Worm (Caenorhabditis elegans) whole organism, early embryonic: ENCODE data around the gene str-155.

Experiments used
- aly-1 ChIP-seq: sonication (generic microtip); optimal IDR thresholded peaks from 2 replicates; lab custom pipeline; 2016; ENCODE audit warnings: missing genetic modification characterization, missing compliant biosample characterization
- ama-1 ChIP-seq: fragments of 150-350 bp; optimal IDR thresholded peaks from 2 replicates; lab custom pipeline; 2014
- ceh-13 ChIP-seq: fragments of 200-800 bp; sonication (Bioruptor generic); optimal IDR thresholded peaks from 2 replicates; lab custom pipeline; 2018; ENCODE audit warnings: mild to moderate bottlenecking, missing genetic modification characterization, missing compliant biosample characterization
- ceh-36 ChIP-seq: sonication (generic microtip); optimal IDR thresholded peaks from 2 replicates; lab custom pipeline; 2016; ENCODE audit warnings: missing genetic modification characterization, inconsistent platforms, missing compliant biosample characterization
- flt-1 ChIP-seq: fragments of 200-800 bp; sonication (Bioruptor generic); IDR thresholded peaks from 2 replicates; pipeline ENCODE4 v1.3.6; 2022; ENCODE audit warnings: missing genetic modification characterization, missing compliant biosample characterization
- hmg-4 ChIP-seq: fragments of 200-800 bp; sonication (Bioruptor generic); optimal IDR thresholded peaks from 2 replicates; lab custom pipeline; 2018; ENCODE audit warnings: mild to moderate bottlenecking, missing genetic modification characterization, missing compliant biosample characterization
- sea-1 ChIP-seq: fragments of 200-800 bp; sonication (Bioruptor generic); conservative IDR thresholded peaks from 2 replicates; pipeline ENCODE4 v1.3.6; 2022; ENCODE audit warnings: missing genetic modification characterization, missing compliant biosample characterization
- tbx-11 ChIP-seq: fragments of 200-800 bp; sonication (Bioruptor generic); IDR thresholded peaks from 2 replicates; pipeline ENCODE4 v1.3.6; 2022; ENCODE audit warnings: missing genetic modification characterization, missing compliant biosample characterization
- tbx-37 ChIP-seq: fragments of 200-800 bp; sonication (Bioruptor generic); conservative IDR thresholded peaks from 2 replicates; pipeline ENCODE4 v1.3.6; 2022; ENCODE audit warnings: missing genetic modification reagents, missing genetic modification characterization, missing compliant biosample characterization

ce11 chrIV:4889613-4890012 is 26.2 kb upstream of the str-155 start, which contains the start of gene sgnh-1:
- no peak for TF ChIP-seq tbx-11
- no peak for TF ChIP-seq ama-1 (lab: Kevin White, UChicago)
- TF ChIP-seq sea-1 (GFP tag; lab: Robert Waterston, UW), result no peak
- no peak for TF ChIP-seq hmg-4 (GFP tag; lab: Kevin White, UChicago)
- no peak for TF ChIP-seq flt-1 (GFP tag; lab: Robert Waterston, UW)
- no peak for TF ChIP-seq aly-1 (tag; lab: Kevin White, UChicago)
- no peak for TF ChIP-seq tbx-37 (GFP tag; lab: Robert Waterston, UW)
- TF ChIP-seq ceh-13 (GFP tag; lab: Kevin White, UChicago), result no peak
- TF ChIP-seq ceh-36 (tag; lab: Kevin White, UChicago), result no peak
